Fruit fly (Drosophila melanogaster): ENCODE data around the gene RpL6.

- TF ChIP-seq pan (optimal IDR thresholded peaks at IDR 0.05) (no peak), psq (optimal IDR thresholded peaks at IDR 0.05) (no peak)
These were observed 31.2 kb upstream of the RpL6 start for dm6 chr3R:31627186-31627585.

Measured in whole organism.